Fruit fly (Drosophila melanogaster) whole organism, embryonic: ENCODE data around the gene Bruce.

Experiments used
- BEAF-32 ChIP-seq: fragments of 200-800 bp; sonication (Bioruptor generic); optimal IDR thresholded peaks from 3 replicates; lab custom pipeline; 2017; ENCODE audit warnings: missing biosample characterization, missing genetic modification characterization, mild to moderate bottlenecking, moderate library complexity, missing genetic modification reagents
- CG1024 ChIP-seq: fragments of 200-800 bp; sonication (Bioruptor generic); IDR thresholded peaks from 2 replicates; pipeline ENCODE4 v1.3.6; 2022; ENCODE audit warnings: missing biosample characterization, missing genetic modification characterization
- CG10366 ChIP-seq: fragments of 200-800 bp; sonication (Bioruptor generic); IDR thresholded peaks from 2 replicates; pipeline ENCODE4 v1.3.6; 2022; ENCODE audit warnings: missing biosample characterization, missing genetic modification characterization
- CG10431 ChIP-seq: fragments of 200-800 bp; sonication (Bioruptor generic); optimal IDR thresholded peaks from 3 replicates; lab custom pipeline; 2018; ENCODE audit warnings: missing biosample characterization, mild to moderate bottlenecking, missing genetic modification characterization
- CG11504 ChIP-seq: fragments of 200-800 bp; sonication (Bioruptor generic); optimal IDR thresholded peaks from 3 replicates; lab custom pipeline; 2019; ENCODE audit warnings: missing biosample characterization, mild to moderate bottlenecking, missing genetic modification characterization, moderate library complexity
- CG1233 ChIP-seq: fragments of 200-800 bp; sonication (Bioruptor generic); optimal IDR thresholded peaks from 4 replicates; lab custom pipeline; 2018; ENCODE audit warnings: missing biosample characterization, mild to moderate bottlenecking, missing genetic modification characterization
- CG12391 ChIP-seq: fragments of 200-800 bp; sonication (Bioruptor generic); optimal IDR thresholded peaks from 3 replicates; lab custom pipeline; 2018; ENCODE audit warnings: missing biosample characterization, mild to moderate bottlenecking, missing genetic modification characterization, moderate library complexity
- CG1603 ChIP-seq: fragments of 200-800 bp; sonication (Bioruptor generic); optimal IDR thresholded peaks from 2 replicates; lab custom pipeline; 2019; ENCODE audit warnings: missing biosample characterization, mild to moderate bottlenecking, missing genetic modification characterization, moderate library complexity
- CG16815 ChIP-seq: fragments of 200-800 bp; sonication (Bioruptor generic); optimal IDR thresholded peaks from 3 replicates; lab custom pipeline; 2017; ENCODE audit warnings: missing biosample characterization, mild to moderate bottlenecking, missing genetic modification characterization
- CG17359 ChIP-seq: fragments of 200-800 bp; sonication (Bioruptor generic); optimal IDR thresholded peaks from 3 replicates; lab custom pipeline; 2018; ENCODE audit warnings: missing biosample characterization, mild to moderate bottlenecking, missing genetic modification characterization, moderate library complexity
- CG18476 ChIP-seq: fragments of 200-800 bp; sonication (Bioruptor generic); optimal IDR thresholded peaks from 2 replicates; lab custom pipeline; 2016; ENCODE audit warnings: missing biosample characterization, mild to moderate bottlenecking, missing genetic modification characterization
- CG2199 ChIP-seq: fragments of 200-800 bp; sonication (Bioruptor generic); IDR thresholded peaks from 3 replicates; pipeline ENCODE4 v1.3.6; 2022; ENCODE audit warnings: missing biosample characterization, missing genetic modification characterization
- CG3995 ChIP-seq: fragments of 200-800 bp; sonication (Bioruptor generic); optimal IDR thresholded peaks from 3 replicates; lab custom pipeline; 2016; ENCODE audit warnings: missing biosample characterization, missing genetic modification characterization
- CG4282 ChIP-seq: fragments of 200-800 bp; sonication (Bioruptor generic); optimal IDR thresholded peaks from 2 replicates; lab custom pipeline; 2016; ENCODE audit warnings: missing biosample characterization, missing genetic modification characterization
- CG4328 ChIP-seq: fragments of 200-800 bp; sonication (Bioruptor generic); optimal IDR thresholded peaks from 3 replicates; lab custom pipeline; 2017; ENCODE audit warnings: missing biosample characterization, missing genetic modification reagents, missing genetic modification characterization
- CG4360 ChIP-seq: fragments of 200-800 bp; sonication (Bioruptor generic); IDR thresholded peaks from 2 replicates; pipeline ENCODE4 v1.3.6; 2022; ENCODE audit warnings: missing biosample characterization, missing genetic modification characterization
- CG43689 ChIP-seq: fragments of 200-800 bp; sonication (Bioruptor generic); IDR thresholded peaks from 2 replicates; pipeline ENCODE4 v1.3.6; 2022; ENCODE audit warnings: missing biosample characterization, missing genetic modification characterization
- CG6791 ChIP-seq: fragments of 200-800 bp; sonication (Bioruptor generic); IDR thresholded peaks from 3 replicates; pipeline ENCODE4 v1.3.6; 2022; ENCODE audit warnings: missing biosample characterization, missing genetic modification characterization; ENCODE audit not compliant: partially characterized antibody
- CG9727 ChIP-seq: fragments of 200-800 bp; sonication (Bioruptor generic); optimal IDR thresholded peaks from 3 replicates; lab custom pipeline; 2017; ENCODE audit warnings: missing biosample characterization, mild to moderate bottlenecking, missing genetic modification characterization
- CG9817 ChIP-seq: fragments of 200-800 bp; sonication (Bioruptor generic); optimal IDR thresholded peaks from 2 replicates; lab custom pipeline; 2018; ENCODE audit warnings: missing biosample characterization, mild to moderate bottlenecking, missing genetic modification characterization, moderate library complexity
- Dp ChIP-seq: fragments of 200-800 bp; sonication (Bioruptor generic); optimal IDR thresholded peaks from 2 replicates; lab custom pipeline; 2018; ENCODE audit warnings: missing biosample characterization, mild to moderate bottlenecking, missing genetic modification characterization, moderate library complexity
- Hr39 ChIP-seq: fragments of >200 bp; optimal IDR thresholded peaks from 2 replicates; lab custom pipeline; 2017
- Lpt ChIP-seq: fragments of >200 bp; optimal IDR thresholded peaks from 2 replicates; lab custom pipeline; 2018; ENCODE audit warnings: missing biosample characterization, missing genetic modification characterization
- MBD-R2 ChIP-seq: fragments of 200-800 bp; sonication (Bioruptor generic); IDR thresholded peaks from 2 replicates; pipeline ENCODE4 v1.3.6; 2022; ENCODE audit warnings: missing biosample characterization, missing genetic modification characterization
- Neu2 ChIP-seq: fragments of 200-800 bp; sonication (Bioruptor generic); optimal IDR thresholded peaks from 3 replicates; lab custom pipeline; 2016; ENCODE audit warnings: missing biosample characterization, missing genetic modification characterization, borderline replicate concordance
- Ptx1 ChIP-seq: fragments of 200-800 bp; sonication (Bioruptor generic); IDR thresholded peaks from 2 replicates; pipeline ENCODE4 v1.3.6; 2022; ENCODE audit warnings: missing biosample characterization, missing genetic modification characterization
- Ravus ChIP-seq: fragments of 200-800 bp; sonication (Bioruptor generic); IDR thresholded peaks from 2 replicates; pipeline ENCODE4 v1.3.6; 2022; ENCODE audit warnings: missing biosample characterization, missing genetic modification characterization
- Scr ChIP-seq: fragments of 200-800 bp; sonication (Bioruptor generic); IDR thresholded peaks from 2 replicates; pipeline ENCODE4 v1.3.6; 2022; ENCODE audit warnings: missing biosample characterization, missing genetic modification characterization; ENCODE audit not compliant: partially characterized antibody
- cg ChIP-seq: fragments of 200-800 bp; sonication (Bioruptor generic); optimal IDR thresholded peaks from 3 replicates; lab custom pipeline; 2019; ENCODE audit warnings: missing biosample characterization, mild to moderate bottlenecking, missing genetic modification characterization, moderate library complexity
- corto ChIP-seq: fragments of 200-800 bp; sonication (Bioruptor generic); optimal IDR thresholded peaks from 2 replicates; lab custom pipeline; 2016; ENCODE audit warnings: missing biosample characterization, mild to moderate bottlenecking, missing genetic modification characterization, moderate library complexity
- fd96Cb ChIP-seq: fragments of 200-800 bp; sonication (Bioruptor generic); optimal IDR thresholded peaks from 2 replicates; lab custom pipeline; 2018; ENCODE audit warnings: missing biosample characterization, mild to moderate bottlenecking, missing genetic modification characterization, moderate library complexity
- fru ChIP-seq: fragments of >200 bp; optimal IDR thresholded peaks from 2 replicates; lab custom pipeline; 2017
- insv ChIP-seq, 2 experiments: fragments of 200-800 bp; sonication (Bioruptor generic); optimal IDR thresholded peaks; 3 replicates each; lab custom pipeline; 2016 to 2018; ENCODE audit warnings: missing biosample characterization in 2 of 2, missing genetic modification characterization in 2 of 2
- kah ChIP-seq: fragments of 200-800 bp; sonication (Bioruptor generic); optimal IDR thresholded peaks from 2 replicates; lab custom pipeline; 2018; ENCODE audit warnings: missing biosample characterization, mild to moderate bottlenecking, missing genetic modification characterization
- kni ChIP-seq: fragments of 200-800 bp; sonication (Bioruptor generic); optimal IDR thresholded peaks from 3 replicates; lab custom pipeline; 2017; ENCODE audit warnings: mild to moderate bottlenecking, missing biosample characterization, missing genetic modification reagents, missing genetic modification characterization
- lbe ChIP-seq: fragments of 200-800 bp; sonication (Bioruptor generic); optimal IDR thresholded peaks from 2 replicates; lab custom pipeline; 2016; ENCODE audit warnings: missing biosample characterization, mild to moderate bottlenecking, missing genetic modification characterization
- nom ChIP-seq: fragments of 200-800 bp; sonication (Bioruptor generic); optimal IDR thresholded peaks from 2 replicates; lab custom pipeline; 2017; ENCODE audit warnings: missing biosample characterization, missing genetic modification characterization, mild to moderate bottlenecking, moderate library complexity, missing genetic modification reagents
- onecut ChIP-seq: fragments of 200-800 bp; sonication (Bioruptor generic); IDR thresholded peaks from 2 replicates; pipeline ENCODE4 v1.3.6; 2022; ENCODE audit warnings: missing biosample characterization, missing genetic modification characterization
- pan ChIP-seq, 4 experiments: fragments of >200 bp in 3 of 4; fragments of 200-800 bp in 1 of 4; sonication (Bioruptor generic) in 1 of 4; optimal IDR thresholded peaks in 3 of 4; IDR thresholded peaks in 1 of 4; 2 replicates each; pipeline versions ENCODE4 v1.3.6 to Lab custom; 2017 to 2022; ENCODE audit warnings: missing biosample characterization in 2 of 4, missing genetic modification characterization in 2 of 4, mixed read lengths in 1 of 4
- pita ChIP-seq: fragments of 200-800 bp; sonication (Bioruptor generic); optimal IDR thresholded peaks from 2 replicates; lab custom pipeline; 2017; ENCODE audit warnings: missing biosample characterization, mild to moderate bottlenecking, missing genetic modification characterization
- pnt ChIP-seq: fragments of 200-800 bp; sonication (Bioruptor generic); optimal IDR thresholded peaks from 3 replicates; lab custom pipeline; 2016; ENCODE audit warnings: missing biosample characterization, missing genetic modification characterization
- pum ChIP-seq: fragments of 200-800 bp; sonication (Bioruptor generic); optimal IDR thresholded peaks from 2 replicates; lab custom pipeline; 2016; ENCODE audit warnings: missing biosample characterization, missing genetic modification characterization
- ranshi ChIP-seq: fragments of 200-800 bp; sonication (Bioruptor generic); IDR thresholded peaks from 2 replicates; pipeline ENCODE4 v1.3.6; 2022; ENCODE audit warnings: missing biosample characterization, missing genetic modification characterization
- seq ChIP-seq: fragments of 200-800 bp; sonication (Bioruptor generic); IDR thresholded peaks from 2 replicates; pipeline ENCODE4 v1.3.6; 2022; ENCODE audit warnings: missing biosample characterization, missing genetic modification characterization
- sna ChIP-seq: fragments of 200-800 bp; sonication (Bioruptor generic); IDR thresholded peaks from 2 replicates; pipeline ENCODE4 v1.3.6; 2022; ENCODE audit warnings: missing biosample characterization, missing genetic modification characterization; ENCODE audit not compliant: partially characterized antibody
- sqz ChIP-seq: fragments of 200-800 bp; sonication (Bioruptor generic); optimal IDR thresholded peaks from 3 replicates; lab custom pipeline; 2018; ENCODE audit warnings: missing biosample characterization, mild to moderate bottlenecking, missing genetic modification characterization
- toy ChIP-seq: fragments of 200-800 bp; sonication (Bioruptor generic); IDR thresholded peaks from 2 replicates; pipeline ENCODE4 v1.3.6; 2022; ENCODE audit warnings: missing biosample characterization, missing genetic modification characterization
- tup ChIP-seq: fragments of 200-800 bp; sonication (Bioruptor generic); optimal IDR thresholded peaks from 2 replicates; lab custom pipeline; 2016; ENCODE audit warnings: missing biosample characterization, mild to moderate bottlenecking, missing genetic modification characterization, moderate library complexity
- wor ChIP-seq: fragments of 200-800 bp; sonication (Bioruptor generic); IDR thresholded peaks from 2 replicates; pipeline ENCODE4 v1.3.6; 2022; ENCODE audit warnings: missing biosample characterization, missing genetic modification characterization

The Bruce gene

DNA sequence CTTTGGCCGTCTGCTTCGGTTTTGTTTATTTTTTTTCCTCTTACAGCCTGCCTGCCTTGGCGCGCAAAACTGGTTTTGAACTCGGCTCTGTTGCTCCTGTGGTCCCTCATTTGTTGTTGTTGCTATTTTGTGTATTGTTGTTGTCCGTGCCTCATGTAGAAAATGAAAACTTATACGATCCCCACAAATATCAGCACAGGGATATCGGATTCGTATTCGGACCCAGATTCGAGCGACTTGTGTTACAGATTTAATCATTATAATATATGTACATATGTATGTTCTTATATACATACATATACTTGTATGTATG lies 26.2 kb upstream of the Bruce start:
- peak; percentile 90 for TF ChIP-seq CG11504
- no peak for TF ChIP-seq CG9727 (GFP tag; lab: Kevin White, UChicago)
- TF ChIP-seq wor, result no peak
- TF ChIP-seq CG2199 (GFP tag; lab: Robert Waterston, UW), result 0 out of 3 replicates have a peak, but pooled peaks have one; percentile 81
- peak; percentile 15 for TF ChIP-seq nom (GFP tag; lab: Kevin White, UChicago)
- peak; percentile 5 for TF ChIP-seq Dp
- no peak for TF ChIP-seq CG18476 (GFP tag; lab: Kevin White, UChicago)
- TF ChIP-seq BEAF-32 (GFP tag; lab: Kevin White, UChicago), result no peak
- peak in 1 of 2 experiments; percentile 34 for TF ChIP-seq insv (GFP tag; optimal IDR thresholded peaks at IDR 0.05; lab: Kevin White, UChicago)
- TF ChIP-seq sqz, result peak; percentile 47
- peak; percentile 99 for TF ChIP-seq CG4360 (GFP tag; lab: Robert Waterston, UW)
- TF ChIP-seq CG17359 (tag; lab: Kevin White, UChicago), result peak; percentile 61
- peak; percentile 94 for TF ChIP-seq CG10431
- TF ChIP-seq cg (GFP tag; lab: Kevin White, UChicago), result peak; percentile 52
- no peak for TF ChIP-seq CG12391 (tag; lab: Kevin White, UChicago)
- peak; percentile 47 for TF ChIP-seq pita (GFP tag; lab: Kevin White, UChicago)
- peak; percentile 43 for TF ChIP-seq kni (GFP tag; lab: Kevin White, UChicago)

DNA sequence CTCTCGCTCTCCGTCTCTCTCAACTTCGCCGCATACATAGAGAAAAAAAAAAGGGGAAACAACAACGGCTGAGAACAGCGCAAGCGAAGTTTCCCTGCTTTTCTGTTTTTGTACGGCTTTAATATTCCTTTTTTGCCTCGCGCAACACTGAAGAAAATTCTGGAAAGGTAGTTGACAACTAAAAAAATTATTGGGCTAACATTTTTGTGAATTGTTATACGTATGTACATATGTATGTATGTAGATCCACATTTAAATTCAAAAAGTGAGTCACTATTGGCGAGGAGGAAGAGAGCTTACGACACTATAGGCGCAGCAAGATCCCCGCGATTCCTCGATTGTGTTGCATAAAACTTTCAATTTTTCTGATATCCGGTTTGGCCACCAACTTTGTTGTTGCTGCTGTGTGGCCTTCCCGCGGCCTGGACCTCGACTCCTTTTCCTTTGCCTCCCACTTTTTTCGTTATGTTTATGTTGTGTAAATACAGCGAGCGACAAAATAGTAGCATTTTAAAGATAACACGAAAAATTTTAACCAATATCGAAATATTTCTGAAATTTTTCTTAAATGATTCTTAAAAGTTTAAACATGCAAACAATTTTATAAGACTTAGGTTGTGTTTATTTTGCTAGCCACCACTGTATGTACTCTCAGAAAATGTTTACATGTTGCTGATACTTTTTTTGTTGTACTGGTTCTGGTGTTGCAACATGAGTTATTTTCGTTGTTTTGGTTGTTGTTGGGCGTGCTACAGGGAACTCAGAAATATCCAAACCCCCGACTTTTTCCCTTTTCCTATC lies 25.6 kb upstream of the Bruce start:
- no peak for TF ChIP-seq CG1024
- TF ChIP-seq CG4282 (GFP tag; lab: Kevin White, UChicago), result peak; percentile 64
- no peak for TF ChIP-seq Ptx1
- TF ChIP-seq CG6791 (GFP tag; lab: Robert Waterston, UW), result no peak
- TF ChIP-seq toy (GFP tag; lab: Robert Waterston, UW), result no peak
- TF ChIP-seq CG1603 (tag; lab: Kevin White, UChicago), result peak; percentile 85
- TF ChIP-seq seq (GFP tag; lab: Robert Waterston, UW), result no peak
- peak; percentile 77 for TF ChIP-seq CG1233 (GFP tag; lab: Kevin White, UChicago)
- peak; percentile 61 for TF ChIP-seq corto (GFP tag; lab: Kevin White, UChicago)
- no peak; the same call in 1 of the 2 replicates for TF ChIP-seq MBD-R2 (GFP tag; lab: Robert Waterston, UW)
- TF ChIP-seq Neu2 (GFP tag; lab: Kevin White, UChicago), result peak; percentile 15
- TF ChIP-seq kah, result peak; percentile 26
- TF ChIP-seq CG10366 (GFP tag; lab: Robert Waterston, UW), result no peak; the same call in 1 of the 2 replicates
- TF ChIP-seq ranshi, result no peak
- no peak for TF ChIP-seq sna (GFP tag; lab: Robert Waterston, UW)
- peak; percentile 54 for TF ChIP-seq pnt
- TF ChIP-seq Hr39, result no peak
- peak; percentile 82 for TF ChIP-seq lbe (GFP tag; lab: Kevin White, UChicago)
- no peak for TF ChIP-seq pan (optimal IDR thresholded peaks at IDR 0.05; lab: Kevin White, UChicago)
- TF ChIP-seq pan (GFP tag; optimal IDR thresholded peaks at IDR 0.05 in 1 of 2, IDR thresholded peaks at IDR 0.05 in 1 of 2), result no peak
- TF ChIP-seq Lpt (GFP tag; lab: Kevin White, UChicago), result no peak
- TF ChIP-seq CG9817, result peak; percentile 62
- peak; percentile 72 for TF ChIP-seq CG16815
- TF ChIP-seq Scr (GFP tag; lab: Robert Waterston, UW), result no peak
- TF ChIP-seq fd96Cb (tag; lab: Kevin White, UChicago), result peak; percentile 84
- no peak for TF ChIP-seq CG3995 (GFP tag; lab: Kevin White, UChicago)
- no peak for TF ChIP-seq Ravus
- TF ChIP-seq CG4328, result peak; percentile 60
- TF ChIP-seq fru (lab: Kevin White, UChicago), result no peak
- peak; percentile 64 for TF ChIP-seq pum (GFP tag; lab: Kevin White, UChicago)
- peak; percentile 58 for TF ChIP-seq tup (GFP tag; lab: Kevin White, UChicago)
- TF ChIP-seq onecut, result peak; percentile 69
- TF ChIP-seq CG43689 (GFP tag; lab: Robert Waterston, UW), result no peak
